Worm (Caenorhabditis elegans): Measurements from ENCODE around the gene med-1.
A peak's percentile ranks its signal among the peaks of the same experiment; 100 is the strongest.

The med-1 gene

ce11 chrX:12480447-12480998 is 50.1 kb downstream of the med-1 start, which contains the start of gene atf-6 (continued):
- TF ChIP-seq sem-4 (tag; optimal IDR thresholded peaks at IDR 0.05) (peak; percentile 77), nhr-237 (tag; optimal IDR thresholded peaks at IDR 0.05) (no peak), nhr-12 (tag; optimal IDR thresholded peaks at IDR 0.05) (no peak), crh-2 (tag; optimal IDR thresholded peaks at IDR 0.05) (peak; percentile 84), aly-2 (tag; optimal IDR thresholded peaks at IDR 0.05) (no peak), peb-1 (tag; optimal IDR thresholded peaks at IDR 0.05) (peak; percentile 67), elt-3 (tag; optimal IDR thresholded peaks at IDR 0.05) (no peak), unc-39 (tag; optimal IDR thresholded peaks at IDR 0.05) (no peak), nhr-6 (tag; optimal IDR thresholded peaks at IDR 0.05) (peak; percentile 31), gmeb-1 (tag; optimal IDR thresholded peaks at IDR 0.05) (peak; percentile 71), ama-1 (optimal IDR thresholded peaks at IDR 0.05) (no peak), skn-1 (tag; optimal IDR thresholded peaks at IDR 0.05) (no peak), ZK546.5 (tag; optimal IDR thresholded peaks at IDR 0.05) (no peak), sma-3 (GFP tag; optimal IDR thresholded peaks at IDR 0.05) (peak; percentile 93), mdl-1 (tag; optimal IDR thresholded peaks at IDR 0.05) (peak; percentile 29 to 79), Y55F3AM.14 (GFP tag; optimal IDR thresholded peaks at IDR 0.05) (peak; percentile 64), nhr-11 (tag; optimal IDR thresholded peaks at IDR 0.05) (no peak), blmp-1 (tag; optimal IDR thresholded peaks at IDR 0.05; ENCODE audit: insufficient read depth) (peak; percentile 41), nhr-23 (tag; optimal IDR thresholded peaks at IDR 0.05) (no peak), ztf-11 (tag; optimal IDR thresholded peaks at IDR 0.05) (no peak)
